Worm (Caenorhabditis elegans): Measurements from ENCODE around the gene nas-21.

nas-21 gene

DNA sequence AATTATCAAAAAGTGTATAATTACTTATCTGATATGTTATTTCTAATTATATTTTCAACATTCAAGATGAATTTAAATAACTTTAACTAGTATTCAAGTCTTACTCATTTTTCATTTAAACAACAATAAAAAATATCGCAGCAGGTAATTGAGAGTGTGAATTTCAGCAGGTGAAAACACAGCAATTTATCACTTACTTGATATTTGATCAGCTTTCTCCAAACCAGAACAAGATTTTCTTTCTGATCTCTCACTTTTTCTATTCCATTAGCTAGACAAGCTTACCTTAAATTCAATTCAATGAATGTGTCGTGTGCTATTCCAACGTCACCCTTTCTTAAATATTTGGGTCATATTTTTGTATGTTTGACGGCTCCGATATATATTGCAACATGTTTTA, 13.2 kb downstream of the nas-21 start, which contains the start of gene srh-1:
srh-1 (plus strand) TSS at position 301 of the 400 bp plus-strand sequence.
- TF ChIP-seq pqm-1 (tag; optimal IDR thresholded peaks at IDR 0.05) (no peak), ceh-19 (GFP tag; optimal IDR thresholded peaks at IDR 0.05) (no peak), tbx-7 (tag; optimal IDR thresholded peaks at IDR 0.05) (no peak), elt-4 (tag; optimal IDR thresholded peaks at IDR 0.05) (no peak), lin-11 (tag; optimal IDR thresholded peaks at IDR 0.05) (no peak), ceh-30 (tag; optimal IDR thresholded peaks at IDR 0.05) (no peak), ceh-31 (tag; optimal IDR thresholded peaks at IDR 0.05) (no peak), npax-4 (tag; optimal IDR thresholded peaks at IDR 0.05) (no peak)

DNA sequence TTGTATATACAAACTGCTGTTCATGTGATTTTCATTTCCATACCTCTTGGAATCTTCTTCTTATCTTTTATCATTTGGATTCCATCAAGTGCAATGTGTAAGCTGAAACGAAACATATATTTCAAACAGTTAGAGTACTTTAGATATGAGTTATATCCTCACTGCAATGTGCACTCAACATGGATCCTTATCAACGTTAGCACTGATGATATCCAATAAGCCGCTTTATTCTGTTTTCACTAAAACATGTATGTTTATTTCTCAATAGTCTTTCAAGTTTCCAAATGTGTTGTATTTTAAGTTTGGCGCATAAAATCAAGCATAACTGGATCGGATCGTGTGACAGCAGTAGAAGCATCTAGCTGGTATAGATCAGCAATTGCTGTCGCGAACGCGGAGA, 14.3 kb downstream of the nas-21 start, which contains the start of gene T11F9.10:
T11F9.10 (plus strand) TSS at position 301 of the 400 bp plus-strand sequence.
- TF ChIP-seq C38D4.7 (GFP tag; optimal IDR thresholded peaks at IDR 0.05) (no peak), ceh-22 (tag; optimal IDR thresholded peaks at IDR 0.05) (no peak), tbx-2 (tag; optimal IDR thresholded peaks at IDR 0.05) (no peak), elt-4 (tag; optimal IDR thresholded peaks at IDR 0.05) (no peak), pat-9 (tag; optimal IDR thresholded peaks at IDR 0.05) (no peak), unc-42 (tag; optimal IDR thresholded peaks at IDR 0.05) (no peak), Y22D7AL.16 (tag; optimal IDR thresholded peaks at IDR 0.05) (no peak), sox-2 (GFP tag; IDR thresholded peaks at IDR 0.05) (no peak)

DNA sequence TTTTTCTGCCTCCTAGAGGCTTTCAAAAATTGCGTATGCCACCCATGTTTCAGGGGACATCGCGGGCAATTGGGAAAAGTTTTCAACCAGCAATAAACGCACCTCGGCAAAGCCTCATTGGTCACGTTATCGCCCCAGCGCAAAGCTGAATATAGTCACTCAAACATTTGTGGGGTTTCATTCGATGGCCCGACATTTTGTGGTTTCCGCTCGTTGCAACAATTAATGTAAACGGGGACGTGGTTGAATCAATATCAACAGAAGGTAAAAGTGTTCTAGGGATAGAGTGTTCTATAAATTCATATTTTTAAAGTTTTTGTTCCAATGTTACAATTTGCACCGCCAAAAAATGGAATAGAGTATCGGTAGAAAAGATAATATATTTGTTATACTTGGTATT, 15.9 kb downstream of the nas-21 start:
- TF ChIP-seq ceh-24 (tag; optimal IDR thresholded peaks at IDR 0.05), result no peak
- no peak for TF ChIP-seq nhr-232 (tag; optimal IDR thresholded peaks at IDR 0.05)
- no peak for TF ChIP-seq dmd-4 (tag; optimal IDR thresholded peaks at IDR 0.05; ENCODE audit: borderline replicate concordance)
- no peak for TF ChIP-seq odd-2 (tag; optimal IDR thresholded peaks at IDR 0.05)
- TF ChIP-seq fax-1 (tag; optimal IDR thresholded peaks at IDR 0.05), result no peak
- TF ChIP-seq lim-6 (tag; optimal IDR thresholded peaks at IDR 0.05), result no peak
- no peak for TF ChIP-seq lin-11 (tag; optimal IDR thresholded peaks at IDR 0.05)
- TF ChIP-seq ceh-48 (tag; optimal IDR thresholded peaks at IDR 0.05), result no peak
- TF ChIP-seq pag-3 (tag; optimal IDR thresholded peaks at IDR 0.05; ENCODE audit: borderline replicate concordance), result no peak
- TF ChIP-seq ceh-34 (tag; optimal IDR thresholded peaks at IDR 0.05), result no peak

DNA sequence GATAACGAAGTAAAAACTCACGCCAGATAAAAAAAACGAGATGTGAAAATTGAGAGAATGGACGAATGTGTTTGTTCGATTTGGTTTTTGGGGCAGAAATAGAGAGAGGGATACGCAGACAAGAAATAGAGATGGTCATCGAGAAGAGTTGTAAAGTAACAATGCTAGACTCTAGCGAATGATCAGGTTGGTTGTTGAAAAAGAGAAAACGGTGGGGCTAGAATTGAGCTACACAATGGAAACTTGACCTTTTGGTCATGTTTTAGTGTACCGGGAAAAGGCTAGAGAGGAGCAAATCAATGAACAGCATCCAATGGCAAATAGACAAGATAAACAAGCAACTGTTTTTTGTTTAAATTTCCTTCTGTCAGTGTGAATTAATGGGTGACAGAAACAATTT, 18.0 kb downstream of the nas-21 start, which contains the start of gene dhs-19:
dhs-19 (minus strand) TSS at position 101 of the 400 bp plus-strand sequence.
- TF ChIP-seq odd-2 (tag; optimal IDR thresholded peaks at IDR 0.05) (no peak), lin-11 (tag; optimal IDR thresholded peaks at IDR 0.05) (no peak), fkh-10 (GFP tag; optimal IDR thresholded peaks at IDR 0.05) (no peak), nhr-11 (tag; optimal IDR thresholded peaks at IDR 0.05) (no peak), ceh-6 (GFP tag; optimal IDR thresholded peaks at IDR 0.05) (no peak), ceh-48 (tag; optimal IDR thresholded peaks at IDR 0.05) (no peak), pqm-1 (tag; optimal IDR thresholded peaks at IDR 0.05) (no peak), syd-9 (tag; optimal IDR thresholded peaks at IDR 0.05) (no peak), unc-42 (tag; optimal IDR thresholded peaks at IDR 0.05) (no peak), ceh-24 (tag; optimal IDR thresholded peaks at IDR 0.05) (no peak), lim-6 (tag; optimal IDR thresholded peaks at IDR 0.05) (no peak), npax-4 (tag; optimal IDR thresholded peaks at IDR 0.05) (no peak), pros-1 (tag; optimal IDR thresholded peaks at IDR 0.05) (no peak)

DNA sequence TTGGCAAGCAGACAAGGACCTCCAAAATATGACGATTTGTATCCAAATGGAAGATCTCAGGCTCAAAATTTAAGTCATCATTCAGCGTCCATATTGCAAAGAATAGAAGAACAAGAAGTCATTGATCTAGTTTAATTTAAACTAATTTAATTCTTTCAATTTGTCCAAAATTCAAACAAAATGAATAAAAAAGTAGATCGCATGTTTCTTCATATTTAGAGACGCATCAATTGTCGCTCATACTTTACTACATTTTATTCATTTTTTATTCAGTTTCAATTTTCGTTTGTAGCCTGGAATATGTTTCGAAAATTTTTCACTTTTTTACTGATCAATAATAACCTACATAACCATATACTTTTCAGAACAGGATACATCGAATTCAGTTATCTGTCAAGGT, 20.1 kb downstream of the nas-21 start, which contains the start of gene T11F9.21:
T11F9.21 (plus strand) TSS at position 301 of the 400 bp plus-strand sequence.
- TF ChIP-seq ref-2 (tag; optimal IDR thresholded peaks at IDR 0.05) (no peak), nhr-11 (tag; optimal IDR thresholded peaks at IDR 0.05) (no peak), madf-2 (tag; optimal IDR thresholded peaks at IDR 0.05) (no peak), unc-42 (tag; optimal IDR thresholded peaks at IDR 0.05) (no peak), che-1 (tag; optimal IDR thresholded peaks at IDR 0.05) (no peak), nfya-1 (tag; optimal IDR thresholded peaks at IDR 0.05) (no peak), ceh-14 (tag; optimal IDR thresholded peaks at IDR 0.05) (no peak), sdc-2 (tag; optimal IDR thresholded peaks at IDR 0.05) (no peak), K02D7.2 (tag; optimal IDR thresholded peaks at IDR 0.05) (no peak), pha-4 (tag; optimal IDR thresholded peaks at IDR 0.05) (no peak), hlh-8 (tag; optimal IDR thresholded peaks at IDR 0.05) (no peak), odd-2 (tag; optimal IDR thresholded peaks at IDR 0.05) (no peak), tbx-7 (tag; optimal IDR thresholded peaks at IDR 0.05) (no peak), nhr-232 (tag; optimal IDR thresholded peaks at IDR 0.05) (no peak), pax-1 (tag; optimal IDR thresholded peaks at IDR 0.05) (no peak), K09A11.1 (tag; optimal IDR thresholded peaks at IDR 0.05; ENCODE audit: insufficient read depth) (no peak), fkh-10 (GFP tag; optimal IDR thresholded peaks at IDR 0.05) (no peak), mec-3 (tag; optimal IDR thresholded peaks at IDR 0.05; ENCODE audit: borderline replicate concordance) (no peak)
